Worm (Caenorhabditis elegans) whole organism, young adult: ENCODE measurements around the gene F14F9.4.

ENCODE experiments used
- D2030.7 ChIP-seq: fragments of 200-800 bp; sonication (Bioruptor generic); IDR thresholded peaks from 2 replicates; pipeline ENCODE4 v1.3.6; 2022; ENCODE audit warnings: missing genetic modification reagents, missing genetic modification characterization, missing compliant biosample characterization
- F39B2.1 ChIP-seq: fragments of 200-800 bp; sonication (Bioruptor generic); IDR thresholded peaks from 2 replicates; pipeline ENCODE4 v1.3.6; 2022; ENCODE audit warnings: missing genetic modification reagents, missing genetic modification characterization, missing compliant biosample characterization
- K12H6.12 ChIP-seq: fragments of 200-800 bp; sonication (Bioruptor generic); optimal IDR thresholded peaks from 2 replicates; lab custom pipeline; 2018; ENCODE audit warnings: mild to moderate bottlenecking, missing genetic modification characterization, missing compliant biosample characterization
- T07F8.4 ChIP-seq: sonication (generic microtip); optimal IDR thresholded peaks from 2 replicates; lab custom pipeline; 2016; ENCODE audit warnings: mild to moderate bottlenecking, missing genetic modification characterization, moderate library complexity, missing compliant biosample characterization
- Y53F4B.3 ChIP-seq: fragments of 200-800 bp; sonication (Bioruptor generic); IDR thresholded peaks from 2 replicates; pipeline ENCODE4 v1.3.6; 2022; ENCODE audit warnings: missing genetic modification reagents, missing genetic modification characterization, missing compliant biosample characterization
- attf-5 ChIP-seq: fragments of 200-800 bp; sonication (Bioruptor generic); optimal IDR thresholded peaks from 2 replicates; lab custom pipeline; 2018; ENCODE audit warnings: mild to moderate bottlenecking, missing genetic modification characterization, missing compliant biosample characterization
- cebp-1 ChIP-seq, 2 experiments: fragments of 200-800 bp in 1 of 2; sonication (Bioruptor generic) in 1 of 2; sonication (generic microtip) in 1 of 2; IDR thresholded peaks in 1 of 2; optimal IDR thresholded peaks in 1 of 2; 2 replicates each; pipeline versions ENCODE4 v1.3.6 to Lab custom; 2017 to 2022; ENCODE audit warnings: missing compliant biosample characterization in 2 of 2, missing genetic modification characterization in 2 of 2, mild to moderate bottlenecking in 1 of 2, missing genetic modification reagents in 1 of 2, moderate library complexity in 1 of 2
- ceh-40 ChIP-seq: fragments of 200-800 bp; sonication (Bioruptor generic); IDR thresholded peaks from 2 replicates; pipeline ENCODE4 v1.3.6; 2022; ENCODE audit warnings: missing genetic modification characterization, missing compliant biosample characterization
- dpl-1 ChIP-seq: fragments of 150-350 bp; optimal IDR thresholded peaks from 2 replicates; lab custom pipeline; 2014; ENCODE audit warnings: missing biosample characterization, missing genetic modification reagents, missing genetic modification characterization
- efl-1 ChIP-seq: fragments of 150-350 bp; optimal IDR thresholded peaks from 2 replicates; lab custom pipeline; 2014; ENCODE audit warnings: missing biosample characterization, missing genetic modification reagents, missing genetic modification characterization
- egrh-3 ChIP-seq: fragments of 200-800 bp; sonication (Bioruptor generic); IDR thresholded peaks from 2 replicates; pipeline ENCODE4 v1.3.6; 2022; ENCODE audit warnings: missing genetic modification reagents, missing genetic modification characterization, missing compliant biosample characterization
- ets-4 ChIP-seq: fragments of 200-800 bp; sonication (Bioruptor generic); optimal IDR thresholded peaks from 2 replicates; lab custom pipeline; 2018; ENCODE audit warnings: mild to moderate bottlenecking, missing genetic modification characterization, missing compliant biosample characterization
- hlh-12 ChIP-seq: sonication (generic microtip); optimal IDR thresholded peaks from 2 replicates; lab custom pipeline; 2016; ENCODE audit warnings: missing genetic modification characterization, missing compliant biosample characterization
- hmg-1.2 ChIP-seq: fragments of 200-800 bp; sonication (Bioruptor generic); IDR thresholded peaks from 2 replicates; pipeline ENCODE4 v1.3.6; 2022; ENCODE audit warnings: missing genetic modification reagents, missing genetic modification characterization, missing compliant biosample characterization
- hsf-1 ChIP-seq: fragments of 200-800 bp; sonication (Bioruptor generic); IDR thresholded peaks from 2 replicates; pipeline ENCODE4 v1.3.6; 2022; ENCODE audit warnings: missing genetic modification reagents, missing genetic modification characterization, missing compliant biosample characterization
- let-607 ChIP-seq, 2 experiments: fragments of 200-800 bp in 1 of 2; sonication (Bioruptor generic) in 1 of 2; sonication (generic microtip) in 1 of 2; optimal IDR thresholded peaks; 2 replicates each; lab custom pipeline; 2016 to 2018; ENCODE audit warnings: mild to moderate bottlenecking in 2 of 2, missing compliant biosample characterization in 2 of 2, missing genetic modification characterization in 2 of 2, moderate library complexity in 2 of 2, missing genotype in 1 of 2
- lir-1 ChIP-seq: fragments of 200-800 bp; sonication (Bioruptor generic); conservative IDR thresholded peaks from 2 replicates; pipeline ENCODE4 v1.3.6; 2022; ENCODE audit warnings: missing genetic modification reagents, missing genetic modification characterization, missing compliant biosample characterization
- lsy-27 ChIP-seq: sonication (generic microtip); optimal IDR thresholded peaks from 2 replicates; lab custom pipeline; 2017; ENCODE audit warnings: missing genetic modification characterization, mild to moderate bottlenecking, missing compliant biosample characterization, antibody characterized with exemption, missing genotype, borderline replicate concordance; ENCODE audit not compliant: insufficient read depth
- madf-6 ChIP-seq: fragments of 200-800 bp; sonication (Bioruptor generic); IDR thresholded peaks from 2 replicates; pipeline ENCODE4 v1.3.6; 2022; ENCODE audit warnings: missing genetic modification reagents, missing genetic modification characterization, missing compliant biosample characterization
- mes-4 ChIP-seq: sonication (generic microtip); optimal IDR thresholded peaks from 2 replicates; lab custom pipeline; 2016; ENCODE audit warnings: missing genotype, missing genetic modification characterization, missing compliant biosample characterization
- nfya-1 ChIP-seq: sonication (generic microtip); optimal IDR thresholded peaks from 2 replicates; lab custom pipeline; 2017; ENCODE audit warnings: antibody characterized with exemption, missing compliant biosample characterization, missing genetic modification characterization, borderline replicate concordance; ENCODE audit not compliant: insufficient read depth
- nhr-120 ChIP-seq: fragments of 200-800 bp; sonication (Bioruptor generic); IDR thresholded peaks from 2 replicates; pipeline ENCODE4 v1.3.6; 2022; ENCODE audit warnings: missing genetic modification characterization, missing compliant biosample characterization
- nhr-179 ChIP-seq: sonication (generic microtip); optimal IDR thresholded peaks from 2 replicates; lab custom pipeline; 2016; ENCODE audit warnings: mild to moderate bottlenecking, missing genetic modification characterization, missing compliant biosample characterization
- nhr-27 ChIP-seq: fragments of 200-800 bp; sonication (Bioruptor generic); optimal IDR thresholded peaks from 2 replicates; lab custom pipeline; 2018; ENCODE audit warnings: mild to moderate bottlenecking, missing genetic modification characterization, moderate library complexity, missing compliant biosample characterization
- nhr-80 ChIP-seq: sonication (generic microtip); optimal IDR thresholded peaks from 2 replicates; lab custom pipeline; 2016; ENCODE audit warnings: missing genetic modification characterization, missing compliant biosample characterization
- snpc-4 ChIP-seq, 5 experiments: fragments of 150-350 bp in 1 of 5; sonication (generic microtip) in 4 of 5; optimal IDR thresholded peaks; 2 replicates each; lab custom pipeline; 2014 to 2018; ENCODE audit warnings: missing genetic modification characterization in 5 of 5, missing biosample characterization in 3 of 5, antibody characterized with exemption in 2 of 5, mild to moderate bottlenecking in 2 of 5, missing compliant biosample characterization in 2 of 5, missing genotype in 2 of 5, moderate library complexity in 2 of 5, missing genetic modification reagents in 1 of 5
- zfh-2 ChIP-seq: fragments of 200-800 bp; sonication (Bioruptor generic); conservative IDR thresholded peaks from 2 replicates; pipeline ENCODE4 v1.3.6; 2022; ENCODE audit warnings: missing genetic modification reagents, missing genetic modification characterization, missing compliant biosample characterization
- ztf-3 ChIP-seq: fragments of 200-800 bp; sonication (Bioruptor generic); optimal IDR thresholded peaks from 2 replicates; lab custom pipeline; 2018; ENCODE audit warnings: mild to moderate bottlenecking, missing genetic modification characterization, missing compliant biosample characterization

F14F9.4 gene

ce11 chrV:5132441-5132840 is at the start of gene F14F9.4:
TSS of gene F14F9.4 (plus strand) at chrV:5132741.
- TF ChIP-seq T07F8.4 (tag; lab: Kevin White, UChicago): no peak
- TF ChIP-seq ztf-3 (GFP tag; lab: Kevin White, UChicago): no peak
- no peak for TF ChIP-seq nhr-27 (tag; lab: Kevin White, UChicago)
- TF ChIP-seq hmg-1.2 (GFP tag; lab: Robert Waterston, UW): no peak
- TF ChIP-seq hsf-1 (GFP tag; lab: Robert Waterston, UW): no peak
- no peak for TF ChIP-seq mes-4
- no peak for TF ChIP-seq nfya-1
- TF ChIP-seq hlh-12: no peak
- no peak for TF ChIP-seq nhr-80 (tag; lab: Kevin White, UChicago)
- TF ChIP-seq snpc-4 (GFP tag; optimal IDR thresholded peaks at IDR 0.05; lab: Kevin White, UChicago): no peak
- no peak for TF ChIP-seq snpc-4 (tag; optimal IDR thresholded peaks at IDR 0.05; lab: Kevin White, UChicago)
- no peak for TF ChIP-seq ceh-40 (GFP tag; lab: Robert Waterston, UW)
- TF ChIP-seq madf-6 (GFP tag; lab: Robert Waterston, UW): no peak

DNA sequence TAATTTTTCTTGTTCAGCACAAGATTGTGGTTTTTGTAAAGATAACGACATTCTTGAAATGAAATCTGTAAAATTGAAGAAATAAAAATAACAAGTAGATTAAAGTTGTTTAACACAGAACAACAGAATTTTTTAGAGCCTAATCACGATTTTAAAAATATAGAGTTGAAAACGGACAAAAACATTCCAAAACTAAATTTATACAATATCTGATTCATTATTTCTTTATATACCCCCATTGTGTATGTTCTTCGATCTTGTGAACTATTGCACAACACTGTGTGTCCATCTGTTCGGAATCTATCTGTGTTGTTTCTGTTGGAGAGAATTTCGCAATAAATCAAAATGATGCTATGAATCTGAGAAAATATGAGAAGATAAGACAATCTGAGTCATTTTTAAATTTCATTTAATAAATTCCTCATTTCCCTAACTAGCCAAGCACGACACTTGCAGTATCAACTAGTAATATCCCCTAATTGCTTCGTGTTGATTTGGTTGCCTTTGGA is 47.5 kb upstream of the F14F9.4 start, which contains the start of gene Y58A7A.4:
Y58A7A.4 (minus strand) TSS at position 51 of the 509 bp plus-strand sequence.
- TF ChIP-seq D2030.7 (GFP tag; lab: Robert Waterston, UW) (no peak), cebp-1 (GFP tag; IDR thresholded peaks at IDR 0.05; lab: Robert Waterston, UW) (peak; percentile 68; the same call in 1 of the 2 replicates), cebp-1 (tag; optimal IDR thresholded peaks at IDR 0.05; lab: Kevin White, UChicago) (peak; percentile 90)

DNA sequence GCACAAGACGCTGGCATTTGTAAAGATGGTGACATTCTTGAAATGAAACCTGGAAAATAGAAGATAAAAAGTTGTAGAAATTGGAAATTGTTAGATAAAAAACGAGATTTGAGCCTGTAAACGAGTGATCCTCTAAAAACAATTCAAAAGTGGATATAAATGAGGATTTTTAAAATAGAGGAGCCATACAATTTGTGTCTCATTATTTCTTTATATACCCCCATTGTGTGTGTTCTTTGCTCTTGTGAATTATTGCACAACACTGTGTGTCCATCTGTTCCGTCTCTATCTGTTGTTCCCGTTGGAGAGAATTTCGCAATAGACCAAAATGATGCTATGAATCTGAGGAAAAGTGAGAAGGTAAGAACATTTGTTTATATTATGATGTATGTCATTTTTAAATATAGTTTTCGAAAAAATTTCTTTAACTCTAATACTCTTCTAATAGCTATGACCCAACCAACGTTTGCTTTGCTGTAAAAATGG is 45.6 kb upstream of the F14F9.4 start, which contains the start of gene Y58A7A.5:
Y58A7A.5 (minus strand) TSS at position 51 of the 486 bp plus-strand sequence.
- TF ChIP-seq cebp-1 (GFP tag; IDR thresholded peaks at IDR 0.05; lab: Robert Waterston, UW): peak; percentile 94
- TF ChIP-seq cebp-1 (tag; optimal IDR thresholded peaks at IDR 0.05; lab: Kevin White, UChicago): peak; percentile 99
- TF ChIP-seq attf-5: peak; percentile 16
- peak; percentile 9 for TF ChIP-seq nhr-80 (tag; lab: Kevin White, UChicago)
- TF ChIP-seq K12H6.12 (tag; lab: Kevin White, UChicago): no peak

DNA sequence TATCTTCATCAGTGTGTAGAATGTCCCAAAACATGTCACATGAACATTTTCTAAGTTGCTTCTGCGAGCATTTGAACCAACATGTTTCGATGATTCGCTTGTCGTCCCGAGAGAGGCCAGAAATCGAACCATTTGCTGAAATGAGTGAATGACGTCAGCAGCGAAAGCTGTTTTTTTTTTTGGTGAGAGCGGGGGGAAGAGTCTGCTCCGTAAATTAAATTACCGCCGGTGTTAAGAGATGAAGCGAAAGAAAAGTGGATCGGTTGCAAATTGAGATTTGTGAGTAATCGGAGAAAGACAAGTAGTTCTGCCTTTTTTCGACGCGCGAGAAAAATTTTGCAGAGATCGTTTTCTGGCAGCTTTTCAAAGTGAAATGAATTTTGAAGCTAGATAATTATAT is 44.2 kb upstream of the F14F9.4 start:
- TF ChIP-seq dpl-1 (no peak), let-607 (tag; optimal IDR thresholded peaks at IDR 0.05; lab: Kevin White, UChicago) (no peak), F39B2.1 (GFP tag; lab: Robert Waterston, UW) (no peak), ets-4 (GFP tag; lab: Kevin White, UChicago) (no peak), zfh-2 (GFP tag; lab: Robert Waterston, UW) (peak; percentile 21; the same call in 1 of the 2 replicates)

DNA sequence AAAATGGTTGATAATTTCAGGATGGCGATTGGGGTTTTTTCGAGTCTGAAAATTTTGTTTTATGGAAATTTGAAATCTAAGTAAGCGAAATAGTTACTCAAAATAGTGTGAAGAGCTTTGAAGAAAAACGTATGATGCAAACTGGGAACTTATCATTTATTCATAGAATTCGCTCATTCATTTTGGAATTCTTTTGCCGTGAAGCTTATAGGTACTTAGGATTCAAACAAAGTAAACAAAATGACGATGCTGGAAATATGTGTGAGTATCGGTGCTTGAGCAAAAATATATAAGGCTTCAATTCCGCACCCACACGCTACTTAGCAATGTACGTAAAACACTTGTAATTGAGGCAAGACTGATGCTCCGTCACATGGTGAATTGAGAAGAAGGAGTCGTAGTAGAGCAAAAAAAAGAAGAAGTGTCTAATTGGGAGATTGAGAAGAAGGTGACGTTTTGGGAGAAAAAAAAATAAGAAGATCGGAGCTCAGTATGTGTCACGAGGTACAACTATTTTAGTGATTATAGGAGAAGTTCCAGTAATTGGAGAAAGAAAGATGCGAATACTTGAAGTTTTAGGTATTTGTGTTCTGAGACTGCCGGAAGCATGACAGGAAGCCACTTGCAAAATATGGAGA is 42.9 kb upstream of the F14F9.4 start, which contains the start of gene glb-32:
glb-32 (minus strand) TSS at position 51 of the 638 bp plus-strand sequence.
- TF ChIP-seq nhr-179 (tag; lab: Kevin White, UChicago) (no peak), Y53F4B.3 (GFP tag; lab: Robert Waterston, UW) (no peak), egrh-3 (no peak), efl-1 (GFP tag; lab: Kevin White, UChicago) (no peak), nhr-120 (no peak), lir-1 (no peak), mes-4 (no peak), lsy-27 (tag; lab: Kevin White, UChicago) (no peak), ztf-3 (GFP tag; lab: Kevin White, UChicago) (no peak)
